Worm (Caenorhabditis elegans) whole organism, dauer: ENCODE measurements around the gene rpl-39.

ENCODE experiments used
- unc-62 ChIP-seq: sonication (generic microtip); optimal IDR thresholded peaks from 2 replicates; lab custom pipeline; 2017; ENCODE audit warnings: missing biosample characterization, missing genetic modification reagents, missing genetic modification characterization

Gene rpl-39

DNA sequence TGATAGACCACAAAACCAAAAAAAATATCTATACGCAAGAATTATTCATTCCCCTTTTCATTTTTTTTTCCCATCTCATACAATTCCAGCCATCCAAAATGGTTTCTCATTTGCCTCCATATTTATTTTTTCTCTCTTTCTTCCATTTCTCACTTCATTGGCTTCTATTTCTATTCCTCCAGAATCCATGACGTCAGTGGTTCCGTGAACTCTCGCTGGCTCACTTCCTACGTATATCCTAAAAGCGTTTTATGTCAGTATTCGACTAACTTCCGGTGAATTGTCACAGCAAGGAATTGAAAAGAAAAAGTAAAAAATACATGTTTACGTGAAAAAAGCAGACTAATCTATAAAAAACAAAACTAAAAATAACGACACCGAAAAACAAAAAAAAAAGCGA, 49.0 kb downstream of the rpl-39 start:
- no peak for TF ChIP-seq unc-62

DNA sequence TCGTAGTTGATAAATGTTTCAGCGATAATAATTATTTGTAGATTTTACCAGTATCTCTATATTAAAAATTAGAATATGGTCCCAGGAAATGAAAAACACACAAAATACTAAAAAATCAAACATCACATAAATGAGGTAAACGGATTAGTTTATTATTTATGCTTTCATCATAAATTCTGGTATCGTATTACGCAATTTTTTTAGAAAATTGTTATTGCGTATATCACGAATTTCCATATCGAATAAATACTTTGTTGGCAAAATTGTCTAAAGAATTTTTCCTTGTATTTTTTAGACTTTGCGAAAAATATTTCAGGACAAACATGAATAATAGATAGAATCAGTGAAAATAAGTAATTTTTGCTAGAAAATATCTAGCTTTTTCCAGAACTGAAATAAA, 49.7 kb downstream of the rpl-39 start:
- no peak for TF ChIP-seq unc-62
